Worm (Caenorhabditis elegans): Measurements from ENCODE around the gene C28G1.10.

- TF ChIP-seq lsy-2 (tag; optimal IDR thresholded peaks at IDR 0.05) (no peak), tbx-2 (tag; optimal IDR thresholded peaks at IDR 0.05) (no peak), fkh-4 (tag; optimal IDR thresholded peaks at IDR 0.05; ENCODE audit: borderline replicate concordance) (no peak), ztf-11 (tag; optimal IDR thresholded peaks at IDR 0.05) (no peak), elt-3 (tag; optimal IDR thresholded peaks at IDR 0.05) (no peak), aha-1 (tag; optimal IDR thresholded peaks at IDR 0.05) (no peak), lin-35 (GFP tag; optimal IDR thresholded peaks at IDR 0.05) (no peak), lir-3 (tag; optimal IDR thresholded peaks at IDR 0.05; ENCODE audit: poor library complexity) (no peak), ceh-63 (GFP tag; optimal IDR thresholded peaks at IDR 0.05) (no peak), nhr-12 (tag; optimal IDR thresholded peaks at IDR 0.05) (no peak)
Observed at ce11 chrX:8857904-8858612, 11.1 kb downstream of the C28G1.10 start, which contains the start of gene C06E2.5.
